Worm (Caenorhabditis elegans): ENCODE data around the gene F59A6.3.

ce11 chrII:4967636-4968035 lies 40.5 kb upstream of the F59A6.3 start:
- TF ChIP-seq fkh-4 (tag; optimal IDR thresholded peaks at IDR 0.05; ENCODE audit: borderline replicate concordance) (no peak), fkh-10 (GFP tag; optimal IDR thresholded peaks at IDR 0.05) (no peak), blmp-1 (tag; optimal IDR thresholded peaks at IDR 0.05) (no peak), nhr-237 (tag; optimal IDR thresholded peaks at IDR 0.05) (no peak), sox-4 (tag; optimal IDR thresholded peaks at IDR 0.05) (no peak), snpc-4 (tag; optimal IDR thresholded peaks at IDR 0.05) (no peak)

Data from whole organism, L1 larva.